Fruit fly (Drosophila melanogaster): ENCODE results near the gene Hr4.
A peak's percentile ranks its signal among the peaks of the same experiment; 100 is the strongest.

DNA sequence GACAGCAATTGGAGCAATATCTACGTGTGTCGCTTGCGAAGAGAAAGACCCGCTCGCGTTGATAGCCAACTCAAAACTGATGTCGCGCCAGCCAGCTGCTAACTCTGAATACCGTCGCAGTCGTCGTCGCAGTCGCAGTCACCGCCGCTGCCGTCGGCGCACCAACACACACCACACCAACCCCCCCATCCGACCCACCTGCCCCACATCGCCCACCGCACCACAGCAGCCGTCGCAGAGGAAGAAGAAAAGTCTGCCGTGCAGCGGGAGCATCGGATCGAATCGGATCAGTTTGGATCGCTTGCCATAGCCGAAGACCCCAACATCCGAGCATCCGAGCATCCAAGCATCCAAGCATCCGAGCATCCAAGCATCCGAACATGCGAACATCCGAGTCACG, 94.6 kb downstream of the Hr4 start:
- TF ChIP-seq CG14655 (GFP tag; optimal IDR thresholded peaks at IDR 0.05) (no peak), CG4496 (GFP tag; IDR thresholded peaks at IDR 0.05) (peak; percentile 80), CG32121 (GFP tag; IDR thresholded peaks at IDR 0.05) (0 out of 2 replicates have a peak, but pooled peaks have one; percentile 34), CG34367 (tag; optimal IDR thresholded peaks at IDR 0.05) (no peak), CG15710 (tag; optimal IDR thresholded peaks at IDR 0.05) (no peak), CG17806 (tag; optimal IDR thresholded peaks at IDR 0.05) (no peak), gl (tag; optimal IDR thresholded peaks at IDR 0.05) (no peak), CG10348 (GFP tag; IDR thresholded peaks at IDR 0.05) (no peak), fd96Ca (GFP tag; IDR thresholded peaks at IDR 0.05) (0 out of 3 replicates have a peak, but pooled peaks have one; percentile 5), D1 (tag; optimal IDR thresholded peaks at IDR 0.05) (no peak), EcR (GFP tag; optimal IDR thresholded peaks at IDR 0.05) (no peak), CG9948 (tag; optimal IDR thresholded peaks at IDR 0.05) (no peak)
